Worm (Caenorhabditis elegans) whole organism, late embryonic: ENCODE data around the gene rab-6.2.
A peak's percentile ranks its signal among the peaks of the same experiment; 100 is the strongest.

Experiments used
- C08G9.2 ChIP-seq: sonication (generic microtip); optimal IDR thresholded peaks from 2 replicates; lab custom pipeline; 2016; ENCODE audit warnings: mild to moderate bottlenecking, missing genetic modification characterization, moderate library complexity, missing compliant biosample characterization
- F13H6.1 ChIP-seq: sonication (generic microtip); optimal IDR thresholded peaks from 2 replicates; lab custom pipeline; 2016; ENCODE audit warnings: missing genetic modification characterization, missing compliant biosample characterization
- K02D7.2 ChIP-seq: sonication (generic microtip); optimal IDR thresholded peaks from 2 replicates; lab custom pipeline; 2017; ENCODE audit warnings: mild to moderate bottlenecking, missing genetic modification characterization, missing compliant biosample characterization
- K09A11.1 ChIP-seq: sonication (generic microtip); optimal IDR thresholded peaks from 2 replicates; lab custom pipeline; 2017; ENCODE audit warnings: antibody characterized with exemption, mild to moderate bottlenecking, missing genetic modification characterization, missing compliant biosample characterization; ENCODE audit not compliant: insufficient read depth
- ceh-14 ChIP-seq: sonication (generic microtip); optimal IDR thresholded peaks from 2 replicates; lab custom pipeline; 2016; ENCODE audit warnings: missing genotype, missing genetic modification characterization, missing compliant biosample characterization
- ceh-18 ChIP-seq: sonication (generic microtip); optimal IDR thresholded peaks from 2 replicates; lab custom pipeline; 2016; ENCODE audit warnings: missing genetic modification characterization, missing compliant biosample characterization
- ceh-19 ChIP-seq: fragments of 200-800 bp; sonication (Bioruptor generic); optimal IDR thresholded peaks from 2 replicates; lab custom pipeline; 2018; ENCODE audit warnings: mild to moderate bottlenecking, missing genetic modification characterization, missing compliant biosample characterization
- ceh-2 ChIP-seq: sonication (generic microtip); optimal IDR thresholded peaks from 2 replicates; lab custom pipeline; 2016; ENCODE audit warnings: missing genotype, missing genetic modification characterization, missing compliant biosample characterization
- ceh-24 ChIP-seq: sonication (generic microtip); optimal IDR thresholded peaks from 2 replicates; lab custom pipeline; 2016; ENCODE audit warnings: mild to moderate bottlenecking, missing genetic modification characterization, missing compliant biosample characterization
- ceh-30 ChIP-seq: fragments of 150-350 bp; optimal IDR thresholded peaks from 2 replicates; lab custom pipeline; 2014; ENCODE audit warnings: missing biosample characterization, missing genetic modification characterization
- ceh-31 ChIP-seq: sonication (generic microtip); optimal IDR thresholded peaks from 2 replicates; lab custom pipeline; 2016; ENCODE audit warnings: missing genetic modification characterization, missing compliant biosample characterization
- ceh-6 ChIP-seq: fragments of 200-800 bp; sonication (Bioruptor generic); optimal IDR thresholded peaks from 2 replicates; lab custom pipeline; 2018; ENCODE audit warnings: mild to moderate bottlenecking, missing genetic modification characterization, missing compliant biosample characterization
- che-1 ChIP-seq: sonication (generic microtip); optimal IDR thresholded peaks from 2 replicates; lab custom pipeline; 2016; ENCODE audit warnings: mild to moderate bottlenecking, missing genetic modification characterization, missing compliant biosample characterization
- dve-1 ChIP-seq: sonication (generic microtip); optimal IDR thresholded peaks from 2 replicates; lab custom pipeline; 2017; ENCODE audit warnings: antibody characterized with exemption, mild to moderate bottlenecking, missing genetic modification characterization, missing compliant biosample characterization
- elt-2 ChIP-seq: sonication (generic microtip); optimal IDR thresholded peaks from 2 replicates; lab custom pipeline; 2016; ENCODE audit warnings: missing genetic modification reagents, missing genetic modification characterization, missing compliant biosample characterization
- elt-4 ChIP-seq: sonication (generic microtip); optimal IDR thresholded peaks from 2 replicates; lab custom pipeline; 2016; ENCODE audit warnings: missing genetic modification characterization, missing compliant biosample characterization
- ets-4 ChIP-seq: sonication (generic microtip); optimal IDR thresholded peaks from 2 replicates; lab custom pipeline; 2016; ENCODE audit warnings: missing genetic modification characterization, missing compliant biosample characterization
- fax-1 ChIP-seq: sonication (generic microtip); optimal IDR thresholded peaks from 2 replicates; lab custom pipeline; 2016; ENCODE audit warnings: missing genotype, missing genetic modification characterization, missing compliant biosample characterization
- fkh-10 ChIP-seq: fragments of 150-350 bp; optimal IDR thresholded peaks from 2 replicates; lab custom pipeline; 2014; ENCODE audit warnings: missing biosample characterization, missing genetic modification reagents, missing genetic modification characterization
- fkh-6 ChIP-seq: sonication (generic microtip); optimal IDR thresholded peaks from 2 replicates; lab custom pipeline; 2016; ENCODE audit warnings: missing genetic modification characterization, missing compliant biosample characterization
- gmeb-2 ChIP-seq: sonication (generic microtip); optimal IDR thresholded peaks from 2 replicates; lab custom pipeline; 2016; ENCODE audit warnings: missing genetic modification characterization, inconsistent platforms, missing compliant biosample characterization
- hlh-13 ChIP-seq: fragments of 200-800 bp; sonication (Bioruptor generic); optimal IDR thresholded peaks from 2 replicates; lab custom pipeline; 2018; ENCODE audit warnings: mild to moderate bottlenecking, missing genetic modification characterization, missing compliant biosample characterization
- hlh-15 ChIP-seq: sonication (generic microtip); optimal IDR thresholded peaks from 2 replicates; lab custom pipeline; 2016; ENCODE audit warnings: missing genetic modification characterization, missing compliant biosample characterization
- hlh-30 ChIP-seq: sonication (generic microtip); optimal IDR thresholded peaks from 2 replicates; lab custom pipeline; 2017; ENCODE audit warnings: antibody characterized with exemption, missing genetic modification characterization, missing compliant biosample characterization; ENCODE audit not compliant: insufficient read depth
- hlh-6 ChIP-seq: sonication (generic microtip); optimal IDR thresholded peaks from 2 replicates; lab custom pipeline; 2016; ENCODE audit warnings: missing genotype, missing genetic modification characterization, missing compliant biosample characterization
- mec-3 ChIP-seq: sonication (generic microtip); optimal IDR thresholded peaks from 2 replicates; lab custom pipeline; 2016; ENCODE audit warnings: borderline replicate concordance, missing genetic modification characterization, missing compliant biosample characterization
- nhr-232 ChIP-seq: sonication (generic microtip); optimal IDR thresholded peaks from 2 replicates; lab custom pipeline; 2016; ENCODE audit warnings: missing genetic modification characterization, missing compliant biosample characterization
- odd-2 ChIP-seq: sonication (generic microtip); optimal IDR thresholded peaks from 2 replicates; lab custom pipeline; 2017; ENCODE audit warnings: antibody characterized with exemption, mild to moderate bottlenecking, missing genetic modification characterization, missing compliant biosample characterization
- pha-2 ChIP-seq: sonication (generic microtip); optimal IDR thresholded peaks from 2 replicates; lab custom pipeline; 2017; ENCODE audit warnings: mild to moderate bottlenecking, missing genetic modification characterization, missing compliant biosample characterization
- pqm-1 ChIP-seq: sonication (generic microtip); optimal IDR thresholded peaks from 2 replicates; lab custom pipeline; 2016; ENCODE audit warnings: missing genetic modification characterization, missing compliant biosample characterization
- pros-1 ChIP-seq: fragments of 150-350 bp; optimal IDR thresholded peaks from 2 replicates; lab custom pipeline; 2014; ENCODE audit warnings: missing biosample characterization, missing genetic modification reagents, missing genetic modification characterization
- sdc-2 ChIP-seq: sonication (generic microtip); optimal IDR thresholded peaks from 2 replicates; lab custom pipeline; 2016; ENCODE audit warnings: missing genotype, missing genetic modification characterization, missing compliant biosample characterization
- sox-2 ChIP-seq: fragments of 200-800 bp; sonication (Bioruptor generic); IDR thresholded peaks from 2 replicates; pipeline ENCODE4 v1.3.6; 2022; ENCODE audit warnings: missing genetic modification reagents, missing genetic modification characterization, missing compliant biosample characterization
- syd-9 ChIP-seq: sonication (generic microtip); optimal IDR thresholded peaks from 2 replicates; lab custom pipeline; 2016; ENCODE audit warnings: mild to moderate bottlenecking, missing genetic modification characterization, moderate library complexity, missing compliant biosample characterization
- tbx-2 ChIP-seq: sonication (generic microtip); optimal IDR thresholded peaks from 2 replicates; lab custom pipeline; 2016; ENCODE audit warnings: missing genetic modification characterization, missing compliant biosample characterization
- ttx-3 ChIP-seq: sonication (generic microtip); optimal IDR thresholded peaks from 2 replicates; lab custom pipeline; 2016; ENCODE audit warnings: missing genetic modification reagents, missing genetic modification characterization, missing compliant biosample characterization
- unc-42 ChIP-seq: sonication (generic microtip); optimal IDR thresholded peaks from 2 replicates; lab custom pipeline; 2016; ENCODE audit warnings: missing genotype, missing genetic modification characterization, missing compliant biosample characterization
- unc-55 ChIP-seq: sonication (generic microtip); optimal IDR thresholded peaks from 2 replicates; lab custom pipeline; 2017; ENCODE audit warnings: missing biosample characterization, missing genetic modification reagents, missing genetic modification characterization
- zip-5 ChIP-seq: sonication (generic microtip); optimal IDR thresholded peaks from 2 replicates; lab custom pipeline; 2016; ENCODE audit warnings: missing genetic modification characterization, missing compliant biosample characterization

rab-6.2 gene

DNA sequence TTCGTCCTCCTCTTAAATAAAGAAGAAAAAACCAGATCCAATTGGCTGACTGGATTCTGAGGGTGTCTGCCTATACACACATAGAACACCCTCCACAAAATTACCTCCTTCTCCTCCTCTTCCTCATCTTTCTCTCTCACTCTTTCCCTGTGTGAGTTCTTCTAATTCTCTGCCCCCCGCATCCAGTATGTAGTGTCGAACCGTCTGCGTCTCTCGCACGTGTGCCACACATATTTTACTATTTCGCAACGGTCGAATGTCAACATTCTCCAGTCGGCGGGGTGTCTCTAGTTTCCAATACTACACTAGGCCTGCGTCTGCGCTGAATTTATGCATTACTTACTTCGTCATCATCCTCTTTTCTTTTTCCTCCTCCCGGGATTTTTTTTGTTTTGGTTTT is 37.9 kb upstream of the rab-6.2 start (continued):
- TF ChIP-seq pqm-1 (no peak), che-1 (tag; lab: Kevin White, UChicago) (no peak), sdc-2 (tag; lab: Kevin White, UChicago) (peak; percentile 94), dve-1 (tag; lab: Kevin White, UChicago) (peak; percentile 22), hlh-13 (GFP tag; lab: Kevin White, UChicago) (no peak), ceh-30 (no peak), ceh-6 (peak; percentile 4), nhr-232 (tag; lab: Kevin White, UChicago) (no peak), ttx-3 (tag; lab: Kevin White, UChicago) (no peak), unc-42 (tag; lab: Kevin White, UChicago) (peak; percentile 42), ceh-31 (tag; lab: Kevin White, UChicago) (peak; percentile 85), K09A11.1 (tag; lab: Kevin White, UChicago) (no peak), pha-2 (tag; lab: Kevin White, UChicago) (no peak), gmeb-2 (tag; lab: Kevin White, UChicago) (no peak), F13H6.1 (tag; lab: Kevin White, UChicago) (peak; percentile 65), fkh-10 (no peak), tbx-2 (tag; lab: Kevin White, UChicago) (peak; percentile 71), elt-2 (tag; lab: Kevin White, UChicago) (no peak), syd-9 (peak; percentile 19), elt-4 (tag; lab: Kevin White, UChicago) (no peak), fax-1 (no peak), C08G9.2 (tag; lab: Kevin White, UChicago) (peak; percentile 1), mec-3 (no peak), ceh-18 (peak; percentile 78), ets-4 (tag; lab: Kevin White, UChicago) (peak; percentile 45), ceh-19 (GFP tag; lab: Kevin White, UChicago) (peak; percentile 72), sox-2 (no peak), hlh-15 (tag; lab: Kevin White, UChicago) (no peak), ceh-14 (tag; lab: Kevin White, UChicago) (peak; percentile 73), hlh-30 (tag; lab: Kevin White, UChicago) (peak; percentile 65)

DNA sequence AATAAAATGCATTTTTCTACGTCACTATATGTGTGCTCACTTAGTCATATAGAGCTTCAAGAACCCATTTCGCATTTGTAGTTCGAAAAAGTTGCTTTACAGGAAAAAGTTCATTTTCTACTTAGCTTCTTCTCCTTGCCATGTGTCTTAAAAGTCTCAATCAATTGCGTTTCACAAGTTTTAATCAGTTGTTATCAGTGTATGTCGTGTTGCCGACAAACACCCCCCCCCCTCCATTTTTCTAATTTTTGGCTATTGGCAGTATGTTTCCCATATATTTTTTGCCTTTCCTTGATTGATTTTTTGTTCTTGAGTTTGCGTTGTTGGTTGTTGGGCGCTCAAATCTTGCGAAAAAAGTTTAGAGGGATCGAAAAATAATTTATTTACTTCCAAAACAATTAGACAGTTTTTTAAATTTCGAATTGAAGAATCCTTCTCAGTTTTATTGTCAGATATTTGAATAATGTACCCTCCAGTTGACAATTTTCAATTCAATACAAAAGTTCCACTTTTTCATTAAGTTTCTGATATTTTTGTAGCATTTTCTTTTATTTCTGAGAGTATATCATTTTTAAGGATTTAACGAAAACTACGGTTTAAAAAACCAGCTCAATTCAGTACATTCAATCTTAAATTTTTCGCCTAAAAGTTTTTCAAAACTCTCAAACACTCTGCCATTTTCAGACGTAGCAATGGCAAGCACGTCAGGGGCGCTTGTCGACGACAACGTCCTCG is 36.4 kb upstream of the rab-6.2 start, which contains the start of gene sid-3:
sid-3 (plus strand) TSS at position 685 of the 735 bp plus-strand sequence.
- TF ChIP-seq che-1 (tag; lab: Kevin White, UChicago) (no peak), dve-1 (tag; lab: Kevin White, UChicago) (no peak), ceh-31 (tag; lab: Kevin White, UChicago) (no peak), K02D7.2 (tag; lab: Kevin White, UChicago) (no peak), ceh-24 (tag; lab: Kevin White, UChicago) (no peak), ets-4 (tag; lab: Kevin White, UChicago) (no peak), elt-2 (tag; lab: Kevin White, UChicago) (no peak), zip-5 (tag; lab: Kevin White, UChicago) (no peak), odd-2 (tag; lab: Kevin White, UChicago) (no peak), fax-1 (no peak), F13H6.1 (tag; lab: Kevin White, UChicago) (no peak), unc-42 (tag; lab: Kevin White, UChicago) (no peak), K09A11.1 (tag; lab: Kevin White, UChicago) (no peak), hlh-6 (tag; lab: Kevin White, UChicago) (no peak), ceh-2 (tag; lab: Kevin White, UChicago) (no peak), fkh-6 (tag; lab: Kevin White, UChicago) (no peak), pros-1 (tag; lab: Kevin White, UChicago) (no peak), mec-3 (no peak), unc-55 (no peak)
